Comparison of ENCODE assay signal across 1 fruit fly cellular context in genomic region chr2L:1643252-1643864, dm6.
TF ChIP-seq lines count a peak whose summit lies in the region.

No protein-coding gene starts in this region.

TF ChIP-seq in whole organism, embryonic, 481 proteins besides CTCF, POLR2A, EP300 and RAD21 (continued from another document and continues in another):
- no peak for TF ChIP-seq pita (GFP tag; optimal IDR thresholded peaks at IDR 0.05; lab: Kevin White, UChicago)
- TF ChIP-seq Aef1 (GFP tag; IDR thresholded peaks at IDR 0.05; lab: Robert Waterston, UW) = peak; percentile 96
- TF ChIP-seq inv (GFP tag; IDR thresholded peaks at IDR 0.05; lab: Robert Waterston, UW; ENCODE audit: partially characterized antibody) = no peak; the same call in 1 of the 2 replicates
- TF ChIP-seq crc (GFP tag; optimal IDR thresholded peaks at IDR 0.05; lab: Kevin White, UChicago) = peak; percentile 86
- peak; percentile 89 for TF ChIP-seq Bteb2 (GFP tag; optimal IDR thresholded peaks at IDR 0.05; lab: Kevin White, UChicago)
- TF ChIP-seq CG33557 (GFP tag; optimal IDR thresholded peaks at IDR 0.05; lab: Kevin White, UChicago) = peak; percentile 78
- TF ChIP-seq CG9817 (tag; optimal IDR thresholded peaks at IDR 0.05; lab: Kevin White, UChicago) = peak; percentile 97
- no peak for TF ChIP-seq cad (GFP tag; optimal IDR thresholded peaks at IDR 0.05; lab: Kevin White, UChicago)
- peak; percentile 91 for TF ChIP-seq ham (GFP tag; IDR thresholded peaks at IDR 0.05; lab: Robert Waterston, UW)
- TF ChIP-seq Dbx (GFP tag; IDR thresholded peaks at IDR 0.05; lab: Robert Waterston, UW) = peak; percentile 97
- no peak for TF ChIP-seq gfzf (GFP tag; optimal IDR thresholded peaks at IDR 0.05; lab: Kevin White, UChicago)
- peak; percentile 97 for TF ChIP-seq CG17385 (GFP tag; optimal IDR thresholded peaks at IDR 0.05; lab: Kevin White, UChicago)
- TF ChIP-seq CG17328 (GFP tag; IDR thresholded peaks at IDR 0.05; lab: Robert Waterston, UW) = peak; percentile 90
- peak; percentile 84 for TF ChIP-seq CG30020 (tag; optimal IDR thresholded peaks at IDR 0.05; lab: Kevin White, UChicago)
- peak; percentile 58 for TF ChIP-seq CG10565 (GFP tag; optimal IDR thresholded peaks at IDR 0.05; lab: Kevin White, UChicago)
- peak; percentile 97 for TF ChIP-seq CG32767 (GFP tag; IDR thresholded peaks at IDR 0.05; lab: Robert Waterston, UW)
- TF ChIP-seq Dad (GFP tag; optimal IDR thresholded peaks at IDR 0.05; lab: Kevin White, UChicago) = peak; percentile 82
- peak; percentile 86 for TF ChIP-seq ken (GFP tag; IDR thresholded peaks at IDR 0.05; lab: Robert Waterston, UW)
- TF ChIP-seq CG10267 (tag; optimal IDR thresholded peaks at IDR 0.05; lab: Kevin White, UChicago) = peak; percentile 90
- TF ChIP-seq repo (GFP tag; optimal IDR thresholded peaks at IDR 0.05; lab: Kevin White, UChicago) = peak; percentile 83
- TF ChIP-seq ssp (GFP tag; IDR thresholded peaks at IDR 0.05; lab: Robert Waterston, UW) = peak; percentile 91
- TF ChIP-seq aop (GFP tag; IDR thresholded peaks at IDR 0.05; lab: Robert Waterston, UW) = peak; percentile 47; the same call in 1 of the 2 replicates
- peak; percentile 92 for TF ChIP-seq gsb-n (tag; optimal IDR thresholded peaks at IDR 0.05; lab: Kevin White, UChicago)
- TF ChIP-seq chif (GFP tag; optimal IDR thresholded peaks at IDR 0.05; lab: Kevin White, UChicago) = peak; percentile 81 to 87
- TF ChIP-seq Camta (GFP tag; optimal IDR thresholded peaks at IDR 0.05; lab: Kevin White, UChicago) = peak; percentile 90
- TF ChIP-seq Atf3 (GFP tag; optimal IDR thresholded peaks at IDR 0.05; lab: Kevin White, UChicago) = peak; percentile 78
- TF ChIP-seq Meics (GFP tag; optimal IDR thresholded peaks at IDR 0.05; lab: Kevin White, UChicago) = peak; percentile 98
- TF ChIP-seq lola (GFP tag; optimal IDR thresholded peaks at IDR 0.05; lab: Kevin White, UChicago) = peak in 1 of 3 experiments; percentile 84
- TF ChIP-seq CG7987 (GFP tag; optimal IDR thresholded peaks at IDR 0.05; lab: Kevin White, UChicago) = peak; percentile 90
- peak; percentile 98 for TF ChIP-seq CG11504 (tag; optimal IDR thresholded peaks at IDR 0.05; lab: Kevin White, UChicago)
- peak; percentile 97 for TF ChIP-seq CG12299 (tag; optimal IDR thresholded peaks at IDR 0.05; lab: Kevin White, UChicago)
- TF ChIP-seq NC2β (GFP tag; optimal IDR thresholded peaks at IDR 0.05; lab: Kevin White, UChicago) = peak; percentile 77
- TF ChIP-seq Eip74EF (GFP tag; optimal IDR thresholded peaks at IDR 0.05; lab: Kevin White, UChicago) = peak in 1 of 2 experiments; percentile 97
- peak; percentile 94 for TF ChIP-seq exex (tag; optimal IDR thresholded peaks at IDR 0.05; lab: Kevin White, UChicago)
- TF ChIP-seq BtbVII (GFP tag; optimal IDR thresholded peaks at IDR 0.05; lab: Kevin White, UChicago) = peak; percentile 99
- TF ChIP-seq Opbp (GFP tag; IDR thresholded peaks at IDR 0.05; lab: Robert Waterston, UW; ENCODE audit: partially characterized antibody) = 0 out of 3 replicates have a peak, but pooled peaks have one; percentile 55
- TF ChIP-seq YL-1 (GFP tag; optimal IDR thresholded peaks at IDR 0.05; lab: Kevin White, UChicago) = peak; percentile 88
- peak; percentile 96 for TF ChIP-seq Xbp1 (GFP tag; optimal IDR thresholded peaks at IDR 0.05; lab: Kevin White, UChicago)
- TF ChIP-seq ab (GFP tag; optimal IDR thresholded peaks at IDR 0.05; lab: Kevin White, UChicago) = peak; percentile 45
- TF ChIP-seq Dip3 (GFP tag; optimal IDR thresholded peaks at IDR 0.05; lab: Kevin White, UChicago) = peak; percentile 94
- peak; percentile 27 for TF ChIP-seq CG1603 (tag; optimal IDR thresholded peaks at IDR 0.05; lab: Kevin White, UChicago)
- peak; percentile 88 for TF ChIP-seq HLH54F (GFP tag; optimal IDR thresholded peaks at IDR 0.05; lab: Kevin White, UChicago)
- peak; percentile 96 for TF ChIP-seq CG17829 (tag; optimal IDR thresholded peaks at IDR 0.05; lab: Kevin White, UChicago)
- peak; percentile 98 for TF ChIP-seq Ptx1 (GFP tag; IDR thresholded peaks at IDR 0.05; lab: Robert Waterston, UW)
- peak; percentile 97 for TF ChIP-seq gcm (GFP tag; optimal IDR thresholded peaks at IDR 0.05; lab: Kevin White, UChicago)
- TF ChIP-seq sug (tag; optimal IDR thresholded peaks at IDR 0.05; lab: Kevin White, UChicago) = peak; percentile 99
- peak; percentile 84 for TF ChIP-seq Atf-2 (GFP tag; optimal IDR thresholded peaks at IDR 0.05; lab: Kevin White, UChicago)
- TF ChIP-seq chm (GFP tag; IDR thresholded peaks at IDR 0.05; lab: Robert Waterston, UW) = peak; percentile 89
- TF ChIP-seq sqz (GFP tag; optimal IDR thresholded peaks at IDR 0.05; lab: Kevin White, UChicago) = peak; percentile 96
- TF ChIP-seq slp2 (GFP tag; optimal IDR thresholded peaks at IDR 0.05; lab: Kevin White, UChicago) = peak; percentile 87
- peak; percentile 15 for TF ChIP-seq zf30C (GFP tag; optimal IDR thresholded peaks at IDR 0.05; lab: Kevin White, UChicago)
- TF ChIP-seq pan (optimal IDR thresholded peaks at IDR 0.05; lab: Kevin White, UChicago) = no peak
- peak in 1 of 2 experiments; percentile 97 for TF ChIP-seq pan (GFP tag; optimal IDR thresholded peaks at IDR 0.05 in 1 of 2, IDR thresholded peaks at IDR 0.05 in 1 of 2)
- TF ChIP-seq CG9437 (GFP tag; optimal IDR thresholded peaks at IDR 0.05; lab: Kevin White, UChicago) = peak; percentile 94
- TF ChIP-seq CG13287 (GFP tag; IDR thresholded peaks at IDR 0.05; lab: Robert Waterston, UW; ENCODE audit: partially characterized antibody) = peak; percentile 47; the same call in 1 of the 2 replicates
- TF ChIP-seq HmgD (GFP tag; optimal IDR thresholded peaks at IDR 0.05; lab: Kevin White, UChicago) = peak; percentile 61
- TF ChIP-seq CG10321 (GFP tag; IDR thresholded peaks at IDR 0.05; lab: Robert Waterston, UW) = peak; percentile 90
- peak; percentile 93 for TF ChIP-seq onecut (GFP tag; IDR thresholded peaks at IDR 0.05; lab: Robert Waterston, UW)
- peak; percentile 95 for TF ChIP-seq CG12071 (GFP tag; optimal IDR thresholded peaks at IDR 0.05; lab: Kevin White, UChicago)
- peak; percentile 60 for TF ChIP-seq p53 (GFP tag; optimal IDR thresholded peaks at IDR 0.05; lab: Kevin White, UChicago)
- TF ChIP-seq CG8388 (GFP tag; optimal IDR thresholded peaks at IDR 0.05; lab: Kevin White, UChicago) = peak; percentile 96
- peak; percentile 95 for TF ChIP-seq CG10979 (tag; optimal IDR thresholded peaks at IDR 0.05; lab: Kevin White, UChicago)
- TF ChIP-seq dati (GFP tag; IDR thresholded peaks at IDR 0.05; lab: Robert Waterston, UW) = peak; percentile 85
- peak; percentile 78 for TF ChIP-seq fd64A (GFP tag; optimal IDR thresholded peaks at IDR 0.05; lab: Kevin White, UChicago)
- TF ChIP-seq CkIIα-i1 (GFP tag; IDR thresholded peaks at IDR 0.05; lab: Robert Waterston, UW) = peak; percentile 77
- TF ChIP-seq h (optimal IDR thresholded peaks at IDR 0.05; lab: Kevin White, UChicago) = no peak
- peak; percentile 93 for TF ChIP-seq Blimp-1 (GFP tag; optimal IDR thresholded peaks at IDR 0.05; lab: Kevin White, UChicago)
- peak; percentile 100 for TF ChIP-seq chinmo (GFP tag; IDR thresholded peaks at IDR 0.05; lab: Robert Waterston, UW; ENCODE audit: partially characterized antibody)
- peak; percentile 87 for TF ChIP-seq CG1024 (GFP tag; IDR thresholded peaks at IDR 0.05; lab: Robert Waterston, UW)
- peak; percentile 82 for TF ChIP-seq jumu (GFP tag; optimal IDR thresholded peaks at IDR 0.05; lab: Kevin White, UChicago)
- TF ChIP-seq lilli (GFP tag; optimal IDR thresholded peaks at IDR 0.05; lab: Kevin White, UChicago) = peak; percentile 94
- peak; percentile 96 for TF ChIP-seq Hand (GFP tag; optimal IDR thresholded peaks at IDR 0.05; lab: Kevin White, UChicago)
- peak; percentile 86 for TF ChIP-seq CG4854 (GFP tag; optimal IDR thresholded peaks at IDR 0.05; lab: Kevin White, UChicago)
- peak; percentile 89 for TF ChIP-seq CG18764 (GFP tag; optimal IDR thresholded peaks at IDR 0.05; lab: Kevin White, UChicago)
- TF ChIP-seq cwo (GFP tag; optimal IDR thresholded peaks at IDR 0.05; lab: Kevin White, UChicago) = peak; percentile 97
- TF ChIP-seq CG43689 (GFP tag; IDR thresholded peaks at IDR 0.05; lab: Robert Waterston, UW) = peak; percentile 90
- TF ChIP-seq CG12104 (GFP tag; optimal IDR thresholded peaks at IDR 0.05; lab: Kevin White, UChicago) = peak; percentile 98
- TF ChIP-seq CG17186 (GFP tag; optimal IDR thresholded peaks at IDR 0.05; lab: Kevin White, UChicago) = peak; percentile 71
- peak; percentile 91 for TF ChIP-seq Ravus (GFP tag; IDR thresholded peaks at IDR 0.05; lab: Robert Waterston, UW)
- TF ChIP-seq Pdp1 (GFP tag; optimal IDR thresholded peaks at IDR 0.05; lab: Kevin White, UChicago) = peak; percentile 92 to 93
- peak; percentile 92 for TF ChIP-seq CG1529 (GFP tag; optimal IDR thresholded peaks at IDR 0.05; lab: Kevin White, UChicago)
- peak; percentile 78 for TF ChIP-seq CG15073 (GFP tag; optimal IDR thresholded peaks at IDR 0.05; lab: Kevin White, UChicago)
- peak; percentile 94 for TF ChIP-seq CG3407 (GFP tag; optimal IDR thresholded peaks at IDR 0.05; lab: Kevin White, UChicago)
- TF ChIP-seq tap (tag; optimal IDR thresholded peaks at IDR 0.05; lab: Kevin White, UChicago) = peak; percentile 97
- peak; percentile 93 for TF ChIP-seq CG1832 (GFP tag; optimal IDR thresholded peaks at IDR 0.05; lab: Kevin White, UChicago)
- TF ChIP-seq MBD-R2 (GFP tag; IDR thresholded peaks at IDR 0.05; lab: Robert Waterston, UW) = peak; percentile 88
- peak; percentile 98 for TF ChIP-seq CG2712 (tag; optimal IDR thresholded peaks at IDR 0.05; lab: Kevin White, UChicago)
- peak; percentile 97 for TF ChIP-seq Sox102F (GFP tag; optimal IDR thresholded peaks at IDR 0.05; lab: Kevin White, UChicago)
- peak; percentile 95 for TF ChIP-seq D19B (GFP tag; optimal IDR thresholded peaks at IDR 0.05; lab: Kevin White, UChicago)
- TF ChIP-seq Sin3A (optimal IDR thresholded peaks at IDR 0.05; lab: Kevin White, UChicago) = no peak
- TF ChIP-seq CG12769 (tag; optimal IDR thresholded peaks at IDR 0.05; lab: Kevin White, UChicago) = peak; percentile 83
- peak; percentile 86 for TF ChIP-seq Poxn (GFP tag; IDR thresholded peaks at IDR 0.05; lab: Robert Waterston, UW)
- TF ChIP-seq pfk (GFP tag; optimal IDR thresholded peaks at IDR 0.05; lab: Kevin White, UChicago) = peak; percentile 50
- TF ChIP-seq CG7357 (GFP tag; IDR thresholded peaks at IDR 0.05; lab: Robert Waterston, UW) = peak; percentile 93
- TF ChIP-seq CG12236 (GFP tag; optimal IDR thresholded peaks at IDR 0.05; lab: Kevin White, UChicago) = peak; percentile 76
- peak; percentile 70; the same call in 1 of the 2 replicates for TF ChIP-seq Dip2 (GFP tag; IDR thresholded peaks at IDR 0.05; lab: Robert Waterston, UW)
- peak; percentile 86 for TF ChIP-seq CG7786 (GFP tag; optimal IDR thresholded peaks at IDR 0.05; lab: Kevin White, UChicago)
- peak; percentile 86 for TF ChIP-seq Adf1 (GFP tag; IDR thresholded peaks at IDR 0.05; lab: Robert Waterston, UW)
- TF ChIP-seq CG7839 (tag; optimal IDR thresholded peaks at IDR 0.05; lab: Kevin White, UChicago) = peak; percentile 99
- TF ChIP-seq so (GFP tag; IDR thresholded peaks at IDR 0.05; lab: Robert Waterston, UW) = peak; percentile 98
- TF ChIP-seq CG17802 (tag; optimal IDR thresholded peaks at IDR 0.05; lab: Kevin White, UChicago) = peak; percentile 64
- peak; percentile 99 for TF ChIP-seq CG10543 (GFP tag; optimal IDR thresholded peaks at IDR 0.05; lab: Kevin White, UChicago)
- TF ChIP-seq Neu2 (GFP tag; optimal IDR thresholded peaks at IDR 0.05; lab: Kevin White, UChicago; ENCODE audit: borderline replicate concordance) = no peak
- TF ChIP-seq CG2889 (GFP tag; IDR thresholded peaks at IDR 0.05; lab: Robert Waterston, UW) = peak; percentile 93
- TF ChIP-seq zen (tag; optimal IDR thresholded peaks at IDR 0.05; lab: Kevin White, UChicago) = peak; percentile 87
- no peak; the same call in 1 of the 2 replicates for TF ChIP-seq Dref (GFP tag; IDR thresholded peaks at IDR 0.05; lab: Robert Waterston, UW)
- peak; percentile 82 for TF ChIP-seq CG2116 (GFP tag; optimal IDR thresholded peaks at IDR 0.05; lab: Kevin White, UChicago)
- TF ChIP-seq CG16813 (GFP tag; IDR thresholded peaks at IDR 0.05; lab: Robert Waterston, UW; ENCODE audit: partially characterized antibody) = no peak
- peak; percentile 94 for TF ChIP-seq mirr (GFP tag; optimal IDR thresholded peaks at IDR 0.05; lab: Kevin White, UChicago)
- no peak for TF ChIP-seq corto (GFP tag; optimal IDR thresholded peaks at IDR 0.05; lab: Kevin White, UChicago)
- peak; percentile 95 for TF ChIP-seq Ets65A (GFP tag; lab: Kevin White, UChicago)
- TF ChIP-seq CG17359 (tag; optimal IDR thresholded peaks at IDR 0.05; lab: Kevin White, UChicago) = peak; percentile 97
- TF ChIP-seq Ada2b (GFP tag; IDR thresholded peaks at IDR 0.05; lab: Robert Waterston, UW) = peak; percentile 97
- TF ChIP-seq esg (GFP tag; conservative IDR thresholded peaks at IDR 0.05; lab: Robert Waterston, UW) = peak; percentile 97
- TF ChIP-seq tll (GFP tag; optimal IDR thresholded peaks at IDR 0.05; lab: Kevin White, UChicago) = no peak
- TF ChIP-seq HmgZ (tag; optimal IDR thresholded peaks at IDR 0.05; lab: Kevin White, UChicago) = peak; percentile 98
- TF ChIP-seq gro (GFP tag; optimal IDR thresholded peaks at IDR 0.05; lab: Kevin White, UChicago) = peak; percentile 85
- TF ChIP-seq CG18599 (GFP tag; optimal IDR thresholded peaks at IDR 0.05; lab: Kevin White, UChicago) = peak; percentile 98
- TF ChIP-seq run (tag; optimal IDR thresholded peaks at IDR 0.05; lab: Kevin White, UChicago) = peak; percentile 98
- peak; percentile 91 for TF ChIP-seq CG6654 (GFP tag; optimal IDR thresholded peaks at IDR 0.05; lab: Kevin White, UChicago)
- peak; percentile 97 for TF ChIP-seq HLH3B (GFP tag; IDR thresholded peaks at IDR 0.05; lab: Robert Waterston, UW)
- TF ChIP-seq ranshi (GFP tag; IDR thresholded peaks at IDR 0.05; lab: Robert Waterston, UW) = peak; percentile 96
- TF ChIP-seq ap (GFP tag; IDR thresholded peaks at IDR 0.05; lab: Robert Waterston, UW) = peak; percentile 95
- peak; percentile 94 for TF ChIP-seq rib (GFP tag; IDR thresholded peaks at IDR 0.05; lab: Robert Waterston, UW)
- TF ChIP-seq Chrac-16 (GFP tag; optimal IDR thresholded peaks at IDR 0.05; lab: Kevin White, UChicago) = peak; percentile 91
- TF ChIP-seq Vsx1 (GFP tag; optimal IDR thresholded peaks at IDR 0.05; lab: Kevin White, UChicago) = peak; percentile 97
- peak; percentile 85 for TF ChIP-seq Hr39 (optimal IDR thresholded peaks at IDR 0.05; lab: Kevin White, UChicago)
- peak; percentile 92 for TF ChIP-seq CG4404 (GFP tag; IDR thresholded peaks at IDR 0.05; lab: Robert Waterston, UW)
- TF ChIP-seq BEAF-32 (GFP tag; optimal IDR thresholded peaks at IDR 0.05; lab: Kevin White, UChicago) = peak; percentile 20
- peak; percentile 86 for TF ChIP-seq vfl (GFP tag; optimal IDR thresholded peaks at IDR 0.05; lab: Kevin White, UChicago)
